Worm (Caenorhabditis elegans) whole organism, L2 larva: Measurements from ENCODE around the gene fbxc-20.

Source experiments
- ama-1 ChIP-seq: fragments of 150-350 bp; optimal IDR thresholded peaks from 2 replicates; lab custom pipeline; 2018; ENCODE audit warnings: inconsistent platforms
- blmp-1 ChIP-seq: sonication (generic microtip); optimal IDR thresholded peaks from 2 replicates; lab custom pipeline; 2017; ENCODE audit warnings: missing genetic modification characterization, mild to moderate bottlenecking, missing compliant biosample characterization, antibody characterized with exemption, moderate library complexity; ENCODE audit not compliant: insufficient read depth
- fos-1 ChIP-seq: fragments of 150-350 bp; optimal IDR thresholded peaks from 2 replicates; lab custom pipeline; 2014; ENCODE audit warnings: missing biosample characterization, missing genetic modification characterization
- lin-39 ChIP-seq: fragments of 150-350 bp; optimal IDR thresholded peaks from 2 replicates; lab custom pipeline; 2014; ENCODE audit warnings: missing biosample characterization, missing genetic modification reagents, missing genetic modification characterization
- nhr-21 ChIP-seq: fragments of 150-350 bp; optimal IDR thresholded peaks from 2 replicates; lab custom pipeline; 2014; ENCODE audit warnings: missing biosample characterization, missing genetic modification characterization
- peb-1 ChIP-seq: fragments of 150-350 bp; optimal IDR thresholded peaks from 2 replicates; lab custom pipeline; 2014; ENCODE audit warnings: missing biosample characterization, missing genetic modification characterization

DNA sequence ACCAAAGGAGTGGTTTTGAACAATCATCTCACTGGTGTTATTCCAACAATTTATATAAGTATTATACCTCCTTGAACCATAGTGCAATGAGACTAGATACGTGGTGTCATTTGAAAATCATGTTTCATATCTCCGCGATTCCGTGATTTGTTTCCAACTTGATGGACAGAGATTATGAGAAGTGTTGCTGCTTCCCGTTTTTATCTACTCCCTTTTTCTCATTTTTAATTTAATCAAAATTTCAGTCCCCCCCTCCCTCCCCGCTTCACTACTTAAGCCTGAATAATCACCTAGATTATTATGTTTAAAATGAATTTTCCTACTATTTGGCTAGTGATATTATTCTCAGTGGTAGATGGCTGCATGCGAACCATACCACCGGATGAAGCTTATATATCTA lies 46.8 kb upstream of the fbxc-20 start, which contains the start of gene F16G10.3:
- TF ChIP-seq lin-39: no peak
- no peak for TF ChIP-seq ama-1 (lab: Kevin White, UChicago)
- no peak for TF ChIP-seq blmp-1 (tag; lab: Kevin White, UChicago)
- TF ChIP-seq peb-1 (tag; lab: Kevin White, UChicago): no peak
- no peak for TF ChIP-seq fos-1 (tag; lab: Kevin White, UChicago)
- no peak for TF ChIP-seq nhr-21
